Fruit fly (Drosophila melanogaster) whole organism, embryonic: ENCODE measurements around the gene CG9961.

Experiments used
- Adf1 ChIP-seq: fragments of 200-800 bp; sonication (Bioruptor generic); IDR thresholded peaks from 2 replicates; pipeline ENCODE4 v1.3.6; 2022; ENCODE audit warnings: missing biosample characterization, missing genetic modification characterization
- CG10366 ChIP-seq: fragments of 200-800 bp; sonication (Bioruptor generic); IDR thresholded peaks from 2 replicates; pipeline ENCODE4 v1.3.6; 2022; ENCODE audit warnings: missing biosample characterization, missing genetic modification characterization
- CG11093 ChIP-seq: fragments of 200-800 bp; sonication (Bioruptor generic); IDR thresholded peaks from 3 replicates; pipeline ENCODE4 v1.3.6; 2022; ENCODE audit warnings: missing biosample characterization, missing genetic modification characterization
- CG11695 ChIP-seq: fragments of 200-800 bp; sonication (Bioruptor generic); IDR thresholded peaks from 3 replicates; pipeline ENCODE4 v1.3.6; 2022; ENCODE audit warnings: missing biosample characterization, missing genetic modification characterization
- CG13287 ChIP-seq: fragments of 200-800 bp; sonication (Bioruptor generic); IDR thresholded peaks from 2 replicates; pipeline ENCODE4 v1.3.6; 2022; ENCODE audit warnings: missing biosample characterization, missing genetic modification characterization; ENCODE audit not compliant: partially characterized antibody
- CG14014 ChIP-seq: fragments of 200-800 bp; sonication (Bioruptor generic); IDR thresholded peaks from 2 replicates; pipeline ENCODE4 v1.3.6; 2022; ENCODE audit warnings: missing biosample characterization, missing genetic modification characterization
- CG14441 ChIP-seq: fragments of 200-800 bp; sonication (Bioruptor generic); IDR thresholded peaks from 2 replicates; pipeline ENCODE4 v1.3.6; 2022; ENCODE audit warnings: missing biosample characterization, missing genetic modification characterization
- CG2678 ChIP-seq: fragments of 200-800 bp; sonication (Bioruptor generic); optimal IDR thresholded peaks from 3 replicates; lab custom pipeline; 2019; ENCODE audit warnings: missing biosample characterization, mild to moderate bottlenecking, missing genetic modification characterization, moderate library complexity
- CG34376 ChIP-seq: fragments of 200-800 bp; sonication (Bioruptor generic); optimal IDR thresholded peaks from 2 replicates; lab custom pipeline; 2018; ENCODE audit warnings: missing biosample characterization, mild to moderate bottlenecking, missing genetic modification characterization
- CG3847 ChIP-seq: fragments of 200-800 bp; sonication (Bioruptor generic); IDR thresholded peaks from 2 replicates; pipeline ENCODE4 v1.3.6; 2022; ENCODE audit warnings: missing biosample characterization, missing genetic modification characterization
- CG4730 ChIP-seq: fragments of 200-800 bp; sonication (Bioruptor generic); IDR thresholded peaks from 2 replicates; pipeline ENCODE4 v1.3.6; 2022; ENCODE audit warnings: missing biosample characterization, missing genetic modification characterization
- CG7745 ChIP-seq: fragments of 200-800 bp; sonication (Bioruptor generic); optimal IDR thresholded peaks from 2 replicates; lab custom pipeline; 2018; ENCODE audit warnings: missing biosample characterization, mild to moderate bottlenecking, missing genetic modification characterization, moderate library complexity
- CG7928 ChIP-seq: fragments of 200-800 bp; sonication (Bioruptor generic); optimal IDR thresholded peaks from 2 replicates; lab custom pipeline; 2017; ENCODE audit warnings: missing biosample characterization, mild to moderate bottlenecking, missing genetic modification characterization
- CG9215 ChIP-seq: fragments of 200-800 bp; sonication (Bioruptor generic); IDR thresholded peaks from 2 replicates; pipeline ENCODE4 v1.3.6; 2022; ENCODE audit warnings: missing biosample characterization, missing genetic modification characterization
- CG9932 ChIP-seq: fragments of 200-800 bp; sonication (Bioruptor generic); IDR thresholded peaks from 2 replicates; pipeline ENCODE4 v1.3.6; 2022; ENCODE audit warnings: missing biosample characterization, missing genetic modification characterization
- Dref ChIP-seq: fragments of 200-800 bp; sonication (Bioruptor generic); IDR thresholded peaks from 2 replicates; pipeline ENCODE4 v1.3.6; 2022; ENCODE audit warnings: missing biosample characterization, missing genetic modification characterization
- Elba2 ChIP-seq: fragments of 200-800 bp; sonication (Bioruptor generic); optimal IDR thresholded peaks from 3 replicates; lab custom pipeline; 2016; ENCODE audit warnings: missing biosample characterization, missing genetic modification characterization
- Ets65A ChIP-seq: fragments of 200-800 bp; sonication (Bioruptor generic); peaks from one replicate; lab custom pipeline; 2016; ENCODE audit warnings: missing biosample characterization, missing genetic modification characterization
- Fer1 ChIP-seq: fragments of 200-800 bp; sonication (Bioruptor generic); optimal IDR thresholded peaks from 2 replicates; lab custom pipeline; 2017; ENCODE audit warnings: missing biosample characterization, mild to moderate bottlenecking, missing genetic modification characterization
- HHEX ChIP-seq: fragments of 200-800 bp; sonication (Bioruptor generic); optimal IDR thresholded peaks from 3 replicates; lab custom pipeline; 2017; ENCODE audit warnings: missing biosample characterization, mild to moderate bottlenecking, missing genetic modification characterization, missing genetic modification reagents
- Jarid2 ChIP-seq: fragments of 200-800 bp; sonication (Bioruptor generic); optimal IDR thresholded peaks from 3 replicates; lab custom pipeline; 2017; ENCODE audit warnings: mild to moderate bottlenecking, missing biosample characterization, missing genetic modification reagents, missing genetic modification characterization
- MTF-1 ChIP-seq: fragments of 200-800 bp; sonication (Bioruptor generic); optimal IDR thresholded peaks from 2 replicates; lab custom pipeline; 2018; ENCODE audit warnings: missing biosample characterization, mild to moderate bottlenecking, missing genetic modification characterization, borderline replicate concordance
- Mrtf ChIP-seq: fragments of 200-800 bp; sonication (Bioruptor generic); IDR thresholded peaks from 3 replicates; pipeline ENCODE4 v1.3.6; 2022; ENCODE audit warnings: missing biosample characterization, missing genetic modification characterization
- Myb ChIP-seq: fragments of 200-800 bp; sonication (Bioruptor generic); optimal IDR thresholded peaks from 2 replicates; lab custom pipeline; 2016; ENCODE audit warnings: missing biosample characterization, missing genetic modification characterization
- Nf-YB ChIP-seq: fragments of 200-800 bp; sonication (Bioruptor generic); optimal IDR thresholded peaks from 3 replicates; lab custom pipeline; 2019; ENCODE audit warnings: missing biosample characterization, mild to moderate bottlenecking, missing genetic modification characterization, moderate library complexity
- PHDP ChIP-seq: fragments of 200-800 bp; sonication (Bioruptor generic); optimal IDR thresholded peaks from 3 replicates; lab custom pipeline; 2018; ENCODE audit warnings: missing biosample characterization, mild to moderate bottlenecking, missing genetic modification characterization, moderate library complexity
- Sox102F ChIP-seq: fragments of 200-800 bp; sonication (Bioruptor generic); optimal IDR thresholded peaks from 2 replicates; lab custom pipeline; 2018; ENCODE audit warnings: missing biosample characterization, mild to moderate bottlenecking, missing genetic modification characterization, moderate library complexity
- bowl ChIP-seq: fragments of 200-800 bp; sonication (Bioruptor generic); IDR thresholded peaks from 2 replicates; pipeline ENCODE4 v1.3.6; 2022; ENCODE audit warnings: missing biosample characterization, missing genetic modification characterization
- cato ChIP-seq: fragments of 200-800 bp; sonication (Bioruptor generic); optimal IDR thresholded peaks from 2 replicates; lab custom pipeline; 2016; ENCODE audit warnings: missing biosample characterization, missing genetic modification characterization, borderline replicate concordance
- chif ChIP-seq, 2 experiments: fragments of 200-800 bp; sonication (Bioruptor generic); optimal IDR thresholded peaks; 3 replicates each; lab custom pipeline; 2016; ENCODE audit warnings: missing biosample characterization in 2 of 2, missing genetic modification characterization in 2 of 2
- chinmo ChIP-seq: fragments of 200-800 bp; sonication (Bioruptor generic); IDR thresholded peaks from 4 replicates; pipeline ENCODE4 v1.3.6; 2022; ENCODE audit warnings: missing biosample characterization, missing genetic modification characterization; ENCODE audit not compliant: partially characterized antibody
- cwo ChIP-seq: fragments of 200-800 bp; sonication (Bioruptor generic); optimal IDR thresholded peaks from 3 replicates; lab custom pipeline; 2017; ENCODE audit warnings: missing biosample characterization, missing genetic modification characterization, mild to moderate bottlenecking, moderate library complexity, missing genetic modification reagents
- danr ChIP-seq: fragments of 200-800 bp; sonication (Bioruptor generic); IDR thresholded peaks from 2 replicates; pipeline ENCODE4 v1.3.6; 2022; ENCODE audit warnings: missing biosample characterization, missing genetic modification characterization
- lbe ChIP-seq: fragments of 200-800 bp; sonication (Bioruptor generic); optimal IDR thresholded peaks from 2 replicates; lab custom pipeline; 2016; ENCODE audit warnings: missing biosample characterization, mild to moderate bottlenecking, missing genetic modification characterization
- mam ChIP-seq: fragments of 200-800 bp; sonication (Bioruptor generic); optimal IDR thresholded peaks from 3 replicates; lab custom pipeline; 2016; ENCODE audit warnings: missing biosample characterization, missing genetic modification characterization
- nerfin-1 ChIP-seq: fragments of 200-800 bp; sonication (Bioruptor generic); optimal IDR thresholded peaks from 3 replicates; lab custom pipeline; 2019; ENCODE audit warnings: missing biosample characterization, mild to moderate bottlenecking, missing genetic modification characterization, moderate library complexity
- otp ChIP-seq: fragments of 200-800 bp; sonication (Bioruptor generic); IDR thresholded peaks from 3 replicates; pipeline ENCODE4, ENCODE4 v1.3.6; 2022; ENCODE audit warnings: missing biosample characterization, missing genetic modification characterization
- ranshi ChIP-seq: fragments of 200-800 bp; sonication (Bioruptor generic); IDR thresholded peaks from 2 replicates; pipeline ENCODE4 v1.3.6; 2022; ENCODE audit warnings: missing biosample characterization, missing genetic modification characterization
- scrt ChIP-seq: fragments of 200-800 bp; sonication (Bioruptor generic); optimal IDR thresholded peaks from 2 replicates; lab custom pipeline; 2018; ENCODE audit warnings: missing biosample characterization, mild to moderate bottlenecking, missing genetic modification characterization, moderate library complexity
- sens ChIP-seq: fragments of 200-800 bp; sonication (Bioruptor generic); peaks from one replicate; lab custom pipeline; 2016; ENCODE audit warnings: missing biosample characterization, missing genetic modification characterization
- sug ChIP-seq: fragments of 200-800 bp; optimal IDR thresholded peaks from 2 replicates; lab custom pipeline; 2019; ENCODE audit warnings: missing biosample characterization, mild to moderate bottlenecking, missing genetic modification characterization, moderate library complexity
- vvl ChIP-seq: fragments of 200-800 bp; sonication (Bioruptor generic); IDR thresholded peaks from 2 replicates; pipeline ENCODE4 v1.3.6; 2022; ENCODE audit warnings: missing biosample characterization, missing genetic modification characterization

Gene CG9961

DNA sequence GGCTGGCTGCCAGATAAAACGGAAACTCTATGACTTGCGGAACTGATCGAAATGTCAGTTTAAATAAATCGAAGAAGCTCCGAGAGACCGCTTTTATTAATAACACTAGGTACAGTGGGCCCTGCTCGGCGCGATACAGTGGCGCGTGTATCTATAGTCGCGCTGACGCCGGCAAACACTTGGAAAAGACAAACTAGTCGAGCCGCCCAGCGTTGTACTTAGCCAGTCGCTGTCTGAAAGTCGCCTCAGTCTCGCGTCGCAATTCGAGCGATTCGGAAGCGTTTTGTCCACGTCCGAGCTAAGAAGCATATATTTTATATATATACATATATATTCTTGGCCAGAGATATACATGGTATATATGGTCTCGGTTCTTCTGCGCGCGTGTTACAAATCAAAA, 14.9 kb downstream of the CG9961 start (continued):
- TF ChIP-seq Adf1 (0 out of 2 replicates have a peak, but pooled peaks have one; percentile 24), otp (GFP tag; lab: Robert Waterston, UW) (no peak), sug (tag; lab: Kevin White, UChicago) (peak; percentile 21), Sox102F (GFP tag; lab: Kevin White, UChicago) (peak; percentile 10), CG7928 (GFP tag; lab: Kevin White, UChicago) (no peak), CG2678 (peak; percentile 48), ranshi (GFP tag; lab: Robert Waterston, UW) (0 out of 2 replicates have a peak, but pooled peaks have one; percentile 29), CG34376 (GFP tag; lab: Kevin White, UChicago) (peak; percentile 17), Dref (GFP tag; lab: Robert Waterston, UW) (0 out of 2 replicates have a peak, but pooled peaks have one; percentile 32), sens (GFP tag; lab: Kevin White, UChicago) (peak; percentile 70), CG14441 (GFP tag; lab: Robert Waterston, UW) (peak; percentile 73), CG7745 (tag; lab: Kevin White, UChicago) (no peak), MTF-1 (GFP tag; lab: Kevin White, UChicago) (peak; percentile 49), CG13287 (peak; percentile 13; the same call in 1 of the 2 replicates), CG11093 (GFP tag; lab: Robert Waterston, UW) (no peak), mam (GFP tag; lab: Kevin White, UChicago) (peak; percentile 45), Ets65A (peak; percentile 73), nerfin-1 (tag; lab: Kevin White, UChicago) (no peak), danr (GFP tag; lab: Robert Waterston, UW) (no peak), chif (GFP tag; optimal IDR thresholded peaks at IDR 0.05; lab: Kevin White, UChicago) (no peak), cato (GFP tag; lab: Kevin White, UChicago) (no peak), cwo (peak; percentile 32), Mrtf (peak; percentile 65; the same call in 1 of the 3 replicates), HHEX (GFP tag; lab: Kevin White, UChicago) (peak; percentile 43), Fer1 (GFP tag; lab: Kevin White, UChicago) (peak; percentile 61), CG11695 (GFP tag; lab: Robert Waterston, UW) (0 out of 3 replicates have a peak, but pooled peaks have one; percentile 11), CG4730 (GFP tag; lab: Robert Waterston, UW) (peak; percentile 61; the same call in 1 of the 2 replicates), CG3847 (GFP tag; lab: Robert Waterston, UW) (peak; percentile 44; the same call in 1 of the 2 replicates), CG10366 (GFP tag; lab: Robert Waterston, UW) (peak; percentile 39; the same call in 1 of the 2 replicates), Nf-YB (GFP tag; lab: Kevin White, UChicago) (no peak), Myb (no peak), Jarid2 (GFP tag; lab: Kevin White, UChicago) (peak; percentile 53), lbe (GFP tag; lab: Kevin White, UChicago) (no peak), CG9932 (GFP tag; lab: Robert Waterston, UW) (peak; percentile 75), scrt (GFP tag; lab: Kevin White, UChicago) (no peak), CG9215 (GFP tag; lab: Robert Waterston, UW) (peak; percentile 46; the same call in 1 of the 2 replicates), chinmo (peak; percentile 65; the same call in 1 of the 4 replicates), bowl (no peak), CG14014 (GFP tag; lab: Robert Waterston, UW) (peak; percentile 42), PHDP (peak; percentile 37), vvl (GFP tag; lab: Robert Waterston, UW) (peak; percentile 54; the same call in 1 of the 2 replicates), Elba2 (no peak)
